Fruit fly (Drosophila melanogaster): ENCODE data around the gene GAA1.
A peak's percentile ranks its signal among the peaks of the same experiment; 100 is the strongest.

GAA1 gene

DNA sequence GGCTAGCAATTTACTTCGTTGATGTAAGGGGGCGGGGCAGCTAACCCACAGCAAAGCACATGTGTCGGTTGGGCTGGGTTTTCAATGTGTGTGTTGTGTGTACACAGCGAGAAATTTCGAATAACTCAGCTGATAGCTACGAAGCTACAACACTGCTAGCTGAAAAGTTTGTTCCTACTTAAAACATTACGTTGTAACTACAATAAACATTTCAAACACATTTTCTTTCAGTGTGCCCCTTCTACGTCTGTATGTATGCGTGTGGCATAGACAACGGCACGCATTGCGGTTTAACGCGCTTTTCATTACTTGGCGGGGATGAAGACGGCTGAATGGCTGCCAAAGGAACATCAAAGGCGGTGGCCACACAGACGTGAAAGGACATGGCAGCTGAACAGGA, 25.6 kb downstream of the GAA1 start (continued):
- TF ChIP-seq CG2202 (tag; optimal IDR thresholded peaks at IDR 0.05) (no peak), TFAM (GFP tag; optimal IDR thresholded peaks at IDR 0.05) (no peak), CG12219 (GFP tag; optimal IDR thresholded peaks at IDR 0.05) (peak; percentile 12), Awh (GFP tag; IDR thresholded peaks at IDR 0.05) (no peak), Lpt (GFP tag; optimal IDR thresholded peaks at IDR 0.05) (no peak), hth (optimal IDR thresholded peaks at IDR 0.05) (no peak), CG17912 (GFP tag; optimal IDR thresholded peaks at IDR 0.05) (no peak), org-1 (GFP tag; optimal IDR thresholded peaks at IDR 0.05) (no peak), Max (GFP tag; optimal IDR thresholded peaks at IDR 0.05) (no peak), kni (GFP tag; optimal IDR thresholded peaks at IDR 0.05) (no peak), kah (GFP tag; optimal IDR thresholded peaks at IDR 0.05) (no peak), nerfin-2 (GFP tag; IDR thresholded peaks at IDR 0.05; ENCODE audit: partially characterized antibody) (no peak), Ssrp (tag; optimal IDR thresholded peaks at IDR 0.05) (no peak), Dll (GFP tag; IDR thresholded peaks at IDR 0.05; ENCODE audit: partially characterized antibody) (no peak), D (optimal IDR thresholded peaks at IDR 0.05) (no peak), D (GFP tag; optimal IDR thresholded peaks at IDR 0.05) (no peak), CG3838 (GFP tag; optimal IDR thresholded peaks at IDR 0.05) (no peak), CG14860 (GFP tag; IDR thresholded peaks at IDR 0.05; ENCODE audit: partially characterized antibody) (no peak), CG9727 (GFP tag; optimal IDR thresholded peaks at IDR 0.05) (peak; percentile 0), CG10462 (GFP tag; optimal IDR thresholded peaks at IDR 0.05) (no peak), CG15269 (tag; optimal IDR thresholded peaks at IDR 0.05) (peak; percentile 36), CG30431 (GFP tag; optimal IDR thresholded peaks at IDR 0.05) (no peak), Hand (GFP tag; optimal IDR thresholded peaks at IDR 0.05) (peak; percentile 24), CG12299 (tag; optimal IDR thresholded peaks at IDR 0.05) (no peak), CG10366 (GFP tag; IDR thresholded peaks at IDR 0.05) (no peak; the same call in 1 of the 2 replicates), ATbp (GFP tag; optimal IDR thresholded peaks at IDR 0.05) (peak; percentile 12), Sin3A (optimal IDR thresholded peaks at IDR 0.05) (no peak), Hr78 (GFP tag; optimal IDR thresholded peaks at IDR 0.05) (no peak), CG16779 (GFP tag; IDR thresholded peaks at IDR 0.05) (no peak), ken (GFP tag; IDR thresholded peaks at IDR 0.05) (0 out of 3 replicates have a peak, but pooled peaks have one; percentile 36), Meics (GFP tag; optimal IDR thresholded peaks at IDR 0.05) (peak; percentile 36), fd96Cb (tag; optimal IDR thresholded peaks at IDR 0.05) (peak; percentile 15), rib (GFP tag; IDR thresholded peaks at IDR 0.05) (no peak), CG2875 (GFP tag; optimal IDR thresholded peaks at IDR 0.05) (no peak), kay (GFP tag; optimal IDR thresholded peaks at IDR 0.05) (no peak), Poxn (GFP tag; IDR thresholded peaks at IDR 0.05) (no peak), CG12391 (tag; optimal IDR thresholded peaks at IDR 0.05) (peak; percentile 6), mirr (GFP tag; optimal IDR thresholded peaks at IDR 0.05) (no peak), sisA (GFP tag; IDR thresholded peaks at IDR 0.05) (peak; percentile 30; the same call in 1 of the 2 replicates), abd-A (tag; optimal IDR thresholded peaks at IDR 0.05) (peak; percentile 54), Nf-YA (GFP tag; IDR thresholded peaks at IDR 0.05) (no peak), CG30020 (tag; optimal IDR thresholded peaks at IDR 0.05) (no peak), shn (GFP tag; optimal IDR thresholded peaks at IDR 0.05) (no peak), ap (GFP tag; IDR thresholded peaks at IDR 0.05) (no peak; the same call in 1 of the 2 replicates), Dip3 (GFP tag; optimal IDR thresholded peaks at IDR 0.05) (no peak), dimm (GFP tag; IDR thresholded peaks at IDR 0.05) (no peak), CG3065 (GFP tag; optimal IDR thresholded peaks at IDR 0.05) (no peak), gsb-n (tag; optimal IDR thresholded peaks at IDR 0.05) (no peak), hkb (optimal IDR thresholded peaks at IDR 0.05) (no peak), hkb (GFP tag; IDR thresholded peaks at IDR 0.05) (0 out of 2 replicates have a peak, but pooled peaks have one; percentile 18), CG3407 (GFP tag; optimal IDR thresholded peaks at IDR 0.05) (no peak), crp (GFP tag; optimal IDR thresholded peaks at IDR 0.05) (no peak)

Measured in whole organism, embryonic.